Fruit fly (Drosophila melanogaster) whole organism, embryonic: ENCODE data around the gene twe.
A peak's percentile ranks its signal among the peaks of the same experiment; 100 is the strongest.

Experiments used
- Atf6 ChIP-seq: fragments of 200-800 bp; sonication (Bioruptor generic); IDR thresholded peaks from 2 replicates; pipeline ENCODE4 v1.3.6; 2022; ENCODE audit warnings: missing biosample characterization, missing genetic modification characterization
- B-H2 ChIP-seq: fragments of 200-800 bp; sonication (Bioruptor generic); optimal IDR thresholded peaks from 2 replicates; lab custom pipeline; 2018; ENCODE audit warnings: missing biosample characterization, mild to moderate bottlenecking, missing genetic modification characterization
- CG10543 ChIP-seq: fragments of 200-800 bp; sonication (Bioruptor generic); optimal IDR thresholded peaks from 3 replicates; lab custom pipeline; 2017; ENCODE audit warnings: missing biosample characterization, mild to moderate bottlenecking, missing genetic modification characterization, moderate library complexity
- CG12236 ChIP-seq: fragments of 200-800 bp; sonication (Bioruptor generic); optimal IDR thresholded peaks from 2 replicates; lab custom pipeline; 2016; ENCODE audit warnings: missing biosample characterization, missing genetic modification characterization
- CG17612 ChIP-seq: fragments of 200-800 bp; sonication (Bioruptor generic); IDR thresholded peaks from 2 replicates; pipeline ENCODE4 v1.3.6; 2022; ENCODE audit warnings: missing biosample characterization, missing genetic modification characterization
- CG17802 ChIP-seq: fragments of 200-800 bp; sonication (Bioruptor generic); optimal IDR thresholded peaks from 2 replicates; lab custom pipeline; 2018; ENCODE audit warnings: missing biosample characterization, mild to moderate bottlenecking, missing genetic modification characterization, moderate library complexity
- CG2712 ChIP-seq: fragments of 200-800 bp; optimal IDR thresholded peaks from 3 replicates; lab custom pipeline; 2019; ENCODE audit warnings: missing biosample characterization, mild to moderate bottlenecking, missing genetic modification characterization, moderate library complexity
- CG2875 ChIP-seq: fragments of 200-800 bp; sonication (Bioruptor generic); optimal IDR thresholded peaks from 2 replicates; lab custom pipeline; 2017; ENCODE audit warnings: missing biosample characterization, mild to moderate bottlenecking, missing genetic modification characterization, missing genetic modification reagents
- CG3163 ChIP-seq: fragments of 200-800 bp; sonication (Bioruptor generic); optimal IDR thresholded peaks from 3 replicates; lab custom pipeline; 2016; ENCODE audit warnings: missing biosample characterization, missing genetic modification characterization
- CG3407 ChIP-seq: fragments of 200-800 bp; sonication (Bioruptor generic); optimal IDR thresholded peaks from 2 replicates; lab custom pipeline; 2018; ENCODE audit warnings: missing biosample characterization, mild to moderate bottlenecking, missing genetic modification characterization
- CG5180 ChIP-seq: fragments of 200-800 bp; sonication (Bioruptor generic); optimal IDR thresholded peaks from 3 replicates; lab custom pipeline; 2017; ENCODE audit warnings: missing biosample characterization, missing genetic modification characterization, mild to moderate bottlenecking, moderate library complexity, missing genetic modification reagents
- CG6854 ChIP-seq: fragments of 200-800 bp; sonication (Bioruptor generic); optimal IDR thresholded peaks from 3 replicates; lab custom pipeline; 2017; ENCODE audit warnings: missing biosample characterization, mild to moderate bottlenecking, missing genetic modification characterization
- CG8089 ChIP-seq: fragments of 200-800 bp; sonication (Bioruptor generic); optimal IDR thresholded peaks from 3 replicates; lab custom pipeline; 2016; ENCODE audit warnings: missing biosample characterization, missing genetic modification characterization
- CG8281 ChIP-seq: fragments of 200-800 bp; sonication (Bioruptor generic); optimal IDR thresholded peaks from 2 replicates; lab custom pipeline; 2018; ENCODE audit warnings: missing biosample characterization, mild to moderate bottlenecking, missing genetic modification characterization, moderate library complexity
- CG8924 ChIP-seq: fragments of 200-800 bp; optimal IDR thresholded peaks from 3 replicates; lab custom pipeline; 2019; ENCODE audit warnings: missing biosample characterization, mild to moderate bottlenecking, missing genetic modification characterization, moderate library complexity
- CG9609 ChIP-seq: fragments of 200-800 bp; sonication (Bioruptor generic); optimal IDR thresholded peaks from 3 replicates; lab custom pipeline; 2016; ENCODE audit warnings: missing biosample characterization, missing genetic modification characterization
- Camta ChIP-seq: fragments of 200-800 bp; sonication (Bioruptor generic); optimal IDR thresholded peaks from 2 replicates; lab custom pipeline; 2016; ENCODE audit warnings: missing biosample characterization, missing genetic modification characterization
- Chrac-16 ChIP-seq: fragments of 200-800 bp; sonication (Bioruptor generic); optimal IDR thresholded peaks from 3 replicates; lab custom pipeline; 2016; ENCODE audit warnings: missing biosample characterization, missing genetic modification characterization
- CrebB ChIP-seq: fragments of 200-800 bp; sonication (Bioruptor generic); optimal IDR thresholded peaks from 3 replicates; lab custom pipeline; 2018; ENCODE audit warnings: missing biosample characterization, mild to moderate bottlenecking, missing genetic modification characterization
- D19B ChIP-seq: fragments of 200-800 bp; sonication (Bioruptor generic); optimal IDR thresholded peaks from 2 replicates; lab custom pipeline; 2017; ENCODE audit warnings: missing biosample characterization, mild to moderate bottlenecking, missing genetic modification characterization
- Deaf1 ChIP-seq: fragments of 200-800 bp; optimal IDR thresholded peaks from 3 replicates; lab custom pipeline; 2019; ENCODE audit warnings: missing biosample characterization, mild to moderate bottlenecking, missing genetic modification characterization, moderate library complexity
- Dfd ChIP-seq, 2 experiments: fragments of >200 bp; optimal IDR thresholded peaks; 2 replicates each; lab custom pipeline; 2017; ENCODE audit warnings: missing biosample characterization in 2 of 2, missing genetic modification characterization in 2 of 2
- Ets65A ChIP-seq: fragments of 200-800 bp; sonication (Bioruptor generic); peaks from one replicate; lab custom pipeline; 2016; ENCODE audit warnings: missing biosample characterization, missing genetic modification characterization
- Fer3 ChIP-seq: fragments of 200-800 bp; sonication (Bioruptor generic); optimal IDR thresholded peaks from 2 replicates; lab custom pipeline; 2018; ENCODE audit warnings: missing biosample characterization, mild to moderate bottlenecking, missing genetic modification characterization, moderate library complexity
- HLHmδ ChIP-seq: fragments of 200-800 bp; sonication (Bioruptor generic); optimal IDR thresholded peaks from 2 replicates; lab custom pipeline; 2018; ENCODE audit warnings: missing biosample characterization, mild to moderate bottlenecking, missing genetic modification characterization, moderate library complexity
- Nf-YB ChIP-seq: fragments of 200-800 bp; sonication (Bioruptor generic); optimal IDR thresholded peaks from 3 replicates; lab custom pipeline; 2019; ENCODE audit warnings: missing biosample characterization, mild to moderate bottlenecking, missing genetic modification characterization, moderate library complexity
- NfI ChIP-seq: fragments of 200-800 bp; sonication (Bioruptor generic); optimal IDR thresholded peaks from 3 replicates; lab custom pipeline; 2018; ENCODE audit warnings: missing biosample characterization, mild to moderate bottlenecking, missing genetic modification characterization, moderate library complexity
- PHDP ChIP-seq: fragments of 200-800 bp; sonication (Bioruptor generic); optimal IDR thresholded peaks from 3 replicates; lab custom pipeline; 2018; ENCODE audit warnings: missing biosample characterization, mild to moderate bottlenecking, missing genetic modification characterization, moderate library complexity
- Sox102F ChIP-seq: fragments of 200-800 bp; sonication (Bioruptor generic); optimal IDR thresholded peaks from 2 replicates; lab custom pipeline; 2018; ENCODE audit warnings: missing biosample characterization, mild to moderate bottlenecking, missing genetic modification characterization, moderate library complexity
- cg ChIP-seq: fragments of 200-800 bp; sonication (Bioruptor generic); optimal IDR thresholded peaks from 3 replicates; lab custom pipeline; 2019; ENCODE audit warnings: missing biosample characterization, mild to moderate bottlenecking, missing genetic modification characterization, moderate library complexity
- chif ChIP-seq, 2 experiments: fragments of 200-800 bp; sonication (Bioruptor generic); optimal IDR thresholded peaks; 3 replicates each; lab custom pipeline; 2016; ENCODE audit warnings: missing biosample characterization in 2 of 2, missing genetic modification characterization in 2 of 2
- ci ChIP-seq: fragments of 200-800 bp; sonication (Bioruptor generic); IDR thresholded peaks from 3 replicates; pipeline ENCODE4 v1.3.6; 2022; ENCODE audit warnings: missing biosample characterization, missing genetic modification characterization
- dati ChIP-seq: fragments of 200-800 bp; sonication (Bioruptor generic); IDR thresholded peaks from 2 replicates; pipeline ENCODE4 v1.3.6; 2022; ENCODE audit warnings: missing biosample characterization, missing genetic modification characterization
- dpn ChIP-seq, 2 experiments: fragments of 200-800 bp; sonication (Bioruptor generic); optimal IDR thresholded peaks; 3 replicates each; lab custom pipeline; 2016; ENCODE audit warnings: missing biosample characterization in 2 of 2, missing genetic modification characterization in 2 of 2
- eyg ChIP-seq: fragments of 200-800 bp; sonication (Bioruptor generic); optimal IDR thresholded peaks from 3 replicates; lab custom pipeline; 2016; ENCODE audit warnings: missing biosample characterization, missing genetic modification characterization
- fd96Cb ChIP-seq: fragments of 200-800 bp; sonication (Bioruptor generic); optimal IDR thresholded peaks from 2 replicates; lab custom pipeline; 2018; ENCODE audit warnings: missing biosample characterization, mild to moderate bottlenecking, missing genetic modification characterization, moderate library complexity
- klu ChIP-seq: fragments of 200-800 bp; sonication (Bioruptor generic); IDR thresholded peaks from 2 replicates; pipeline ENCODE4 v1.3.6; 2022; ENCODE audit warnings: missing biosample characterization, missing genetic modification characterization
- maf-S ChIP-seq: fragments of 200-800 bp; sonication (Bioruptor generic); optimal IDR thresholded peaks from 2 replicates; lab custom pipeline; 2016; ENCODE audit warnings: missing biosample characterization, missing genetic modification characterization
- nom ChIP-seq: fragments of 200-800 bp; sonication (Bioruptor generic); optimal IDR thresholded peaks from 2 replicates; lab custom pipeline; 2017; ENCODE audit warnings: missing biosample characterization, missing genetic modification characterization, mild to moderate bottlenecking, moderate library complexity, missing genetic modification reagents
- odd ChIP-seq: fragments of 200-800 bp; sonication (Bioruptor generic); optimal IDR thresholded peaks from 2 replicates; lab custom pipeline; 2017; ENCODE audit warnings: missing biosample characterization, mild to moderate bottlenecking, missing genetic modification characterization
- pb ChIP-seq: fragments of 200-800 bp; sonication (Bioruptor generic); optimal IDR thresholded peaks from 3 replicates; lab custom pipeline; 2016; ENCODE audit warnings: missing biosample characterization, missing genetic modification characterization
- pfk ChIP-seq: fragments of 200-800 bp; sonication (Bioruptor generic); optimal IDR thresholded peaks from 2 replicates; lab custom pipeline; 2018; ENCODE audit warnings: missing biosample characterization, mild to moderate bottlenecking, missing genetic modification characterization, moderate library complexity
- rib ChIP-seq: fragments of 200-800 bp; sonication (Bioruptor generic); IDR thresholded peaks from 2 replicates; pipeline ENCODE4 v1.3.6; 2022; ENCODE audit warnings: missing biosample characterization, missing genetic modification characterization
- slou ChIP-seq: fragments of 200-800 bp; sonication (Bioruptor generic); optimal IDR thresholded peaks from 3 replicates; lab custom pipeline; 2016; ENCODE audit warnings: missing biosample characterization, missing genetic modification characterization
- tio ChIP-seq: fragments of 200-800 bp; sonication (Bioruptor generic); optimal IDR thresholded peaks from 2 replicates; lab custom pipeline; 2017; ENCODE audit warnings: missing biosample characterization, missing genetic modification characterization, inconsistent platforms
- ttk ChIP-seq: fragments of 200-800 bp; sonication (Bioruptor generic); IDR thresholded peaks from 2 replicates; pipeline ENCODE4 v2.1.2; 2022; ENCODE audit warnings: missing biosample characterization, missing genetic modification characterization
- unpg ChIP-seq: fragments of 200-800 bp; sonication (Bioruptor generic); optimal IDR thresholded peaks from 3 replicates; lab custom pipeline; 2018; ENCODE audit warnings: missing biosample characterization, mild to moderate bottlenecking, missing genetic modification characterization, moderate library complexity
- zfh1 ChIP-seq: fragments of 200-800 bp; sonication (Bioruptor generic); IDR thresholded peaks from 3 replicates; pipeline ENCODE4 v1.3.6; 2022; ENCODE audit warnings: missing biosample characterization, missing genetic modification characterization

twe gene

DNA sequence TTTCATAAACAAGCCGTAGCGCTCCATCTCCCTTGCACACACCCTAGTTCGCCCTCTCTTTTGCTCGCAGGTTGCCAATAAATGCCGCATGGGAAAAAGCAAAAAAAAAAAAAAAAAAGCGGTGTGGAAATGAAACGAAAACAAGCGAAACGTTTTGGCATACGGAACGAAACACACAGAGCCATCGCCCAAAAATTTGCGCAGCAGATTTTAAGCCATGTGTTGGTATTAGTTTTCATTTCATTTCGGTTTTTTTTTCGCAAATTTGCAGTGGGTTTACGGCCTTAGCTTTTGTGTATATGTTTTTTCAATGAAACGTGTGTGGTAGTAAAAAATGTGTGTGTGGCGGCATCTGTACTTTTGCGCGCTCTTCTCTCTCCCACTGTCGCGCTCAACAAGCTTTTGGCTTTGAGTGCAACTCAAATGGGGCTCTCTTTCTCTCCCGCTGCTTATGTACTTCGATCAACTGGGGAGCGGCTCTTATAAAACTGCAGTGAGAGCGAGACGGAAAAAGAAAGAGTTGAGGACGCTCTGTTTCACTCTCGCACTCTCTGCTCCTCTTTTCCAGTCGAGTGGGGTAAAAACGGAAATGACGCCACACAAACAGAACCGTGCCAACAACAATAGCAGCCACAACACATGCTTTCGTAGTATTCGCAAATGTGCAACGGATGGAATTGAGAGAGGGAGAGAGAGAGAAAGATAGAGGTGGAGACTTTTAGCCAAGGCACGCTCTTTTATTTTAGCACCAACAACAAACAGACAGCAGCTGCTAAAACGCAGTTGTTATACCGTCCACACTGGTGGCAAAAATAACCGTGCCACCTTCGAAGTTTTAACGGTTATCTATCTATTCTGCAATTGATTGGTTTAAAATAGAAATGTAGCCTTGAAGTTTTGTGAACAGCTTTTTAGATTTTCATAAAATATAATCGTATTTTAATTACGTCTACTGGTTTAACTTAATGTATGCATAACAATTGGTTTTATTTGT, 22.9 kb upstream of the twe start (continued):
- TF ChIP-seq Chrac-16 (GFP tag; lab: Kevin White, UChicago) (peak; percentile 33), rib (GFP tag; lab: Robert Waterston, UW) (no peak), pb (GFP tag; lab: Kevin White, UChicago) (no peak), fd96Cb (tag; lab: Kevin White, UChicago) (peak; percentile 24), CG8089 (GFP tag; lab: Kevin White, UChicago) (peak; percentile 13), CG2712 (tag; lab: Kevin White, UChicago) (peak; percentile 33), Deaf1 (tag; lab: Kevin White, UChicago) (peak; percentile 15), ci (GFP tag; lab: Robert Waterston, UW) (no peak), CG6854 (GFP tag; lab: Kevin White, UChicago) (peak; percentile 30), CG10543 (peak; percentile 36), chif (GFP tag; optimal IDR thresholded peaks at IDR 0.05; lab: Kevin White, UChicago) (peak in 1 of 2 experiments; percentile 20), CG2875 (GFP tag; lab: Kevin White, UChicago) (peak; percentile 4), CG17802 (tag; lab: Kevin White, UChicago) (no peak), CG17612 (GFP tag; lab: Robert Waterston, UW) (no peak), Camta (GFP tag; lab: Kevin White, UChicago) (peak; percentile 34), nom (GFP tag; lab: Kevin White, UChicago) (peak; percentile 84), NfI (GFP tag; lab: Kevin White, UChicago) (peak; percentile 42), B-H2 (GFP tag; lab: Kevin White, UChicago) (no peak), slou (GFP tag; lab: Kevin White, UChicago) (no peak), cg (peak; percentile 62), CG5180 (GFP tag; lab: Kevin White, UChicago) (peak; percentile 27), PHDP (tag; lab: Kevin White, UChicago) (peak; percentile 60), HLHmδ (GFP tag; lab: Kevin White, UChicago) (no peak), maf-S (GFP tag; lab: Kevin White, UChicago) (peak; percentile 8), CG8924 (tag; lab: Kevin White, UChicago) (peak; percentile 36), klu (GFP tag; lab: Robert Waterston, UW) (no peak), ttk (GFP tag; lab: Robert Waterston, UW) (no peak), CG9609 (GFP tag; lab: Kevin White, UChicago) (peak; percentile 53), D19B (GFP tag; lab: Kevin White, UChicago) (peak; percentile 46), Fer3 (tag; lab: Kevin White, UChicago) (peak; percentile 47), odd (GFP tag; lab: Kevin White, UChicago) (peak; percentile 56), pfk (GFP tag; lab: Kevin White, UChicago) (peak; percentile 99), CG3407 (GFP tag; lab: Kevin White, UChicago) (no peak), unpg (peak; percentile 51), Sox102F (GFP tag; lab: Kevin White, UChicago) (peak; percentile 54), Dfd (GFP tag; optimal IDR thresholded peaks at IDR 0.05; lab: Kevin White, UChicago) (no peak), Ets65A (GFP tag; lab: Kevin White, UChicago) (peak; percentile 92), CG12236 (no peak), zfh1 (no peak), dati (GFP tag; lab: Robert Waterston, UW) (no peak), CG3163 (GFP tag; lab: Kevin White, UChicago) (peak; percentile 78), tio (GFP tag; lab: Kevin White, UChicago) (peak; percentile 26), dpn (GFP tag; optimal IDR thresholded peaks at IDR 0.05; lab: Kevin White, UChicago) (peak; percentile 56 to 63), Atf6 (no peak), CrebB (tag; lab: Kevin White, UChicago) (peak; percentile 57), Nf-YB (GFP tag; lab: Kevin White, UChicago) (peak; percentile 18), CG8281 (tag; lab: Kevin White, UChicago) (peak; percentile 40), eyg (GFP tag; lab: Kevin White, UChicago) (peak; percentile 2)
